Fruit fly (Drosophila melanogaster): ENCODE data around the gene Rpn13R.

Gene Rpn13R

DNA sequence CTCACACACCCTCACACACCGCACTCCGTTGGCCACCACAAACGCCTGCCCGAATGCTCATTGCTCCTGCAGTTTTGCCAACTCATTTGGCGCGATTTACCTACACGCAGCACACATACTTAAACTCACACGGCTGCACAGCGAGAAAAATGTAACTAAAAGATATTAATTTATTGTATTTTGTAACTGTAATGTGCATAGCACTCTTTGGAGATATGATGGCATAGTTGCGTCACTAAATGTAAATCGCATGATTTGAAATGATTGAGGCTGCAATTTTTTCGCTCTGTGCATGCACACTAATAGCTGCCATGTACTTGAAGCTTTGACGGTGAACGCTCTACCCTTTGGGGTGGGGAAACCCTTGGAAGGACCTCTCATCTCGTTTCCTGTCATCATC is 12.1 kb downstream of the Rpn13R start (continued):
- TF ChIP-seq prd (optimal IDR thresholded peaks at IDR 0.05) (no peak), prd (GFP tag; IDR thresholded peaks at IDR 0.05) (peak; percentile 52; the same call in 2 of the 3 replicates), CG15479 (GFP tag; optimal IDR thresholded peaks at IDR 0.05) (no peak), Bdp1 (GFP tag; optimal IDR thresholded peaks at IDR 0.05) (no peak), ab (GFP tag; optimal IDR thresholded peaks at IDR 0.05) (no peak), CG11456 (GFP tag; IDR thresholded peaks at IDR 0.05) (no peak), CG7745 (tag; optimal IDR thresholded peaks at IDR 0.05) (no peak), Lim3 (GFP tag; IDR thresholded peaks at IDR 0.05) (no peak), CG9727 (GFP tag; optimal IDR thresholded peaks at IDR 0.05) (peak; percentile 19), Pdp1 (GFP tag; optimal IDR thresholded peaks at IDR 0.05) (no peak), pita (GFP tag; optimal IDR thresholded peaks at IDR 0.05) (no peak), Stat92E (GFP tag; optimal IDR thresholded peaks at IDR 0.05) (no peak), Ets65A (GFP tag) (peak; percentile 73), jigr1 (GFP tag; IDR thresholded peaks at IDR 0.05) (no peak), kay (GFP tag; optimal IDR thresholded peaks at IDR 0.05) (no peak), CG33557 (GFP tag; optimal IDR thresholded peaks at IDR 0.05) (no peak), MBD-R2 (GFP tag; IDR thresholded peaks at IDR 0.05) (no peak), tgo (GFP tag; IDR thresholded peaks at IDR 0.05) (peak; percentile 50; the same call in 2 of the 3 replicates), fd3F (GFP tag; optimal IDR thresholded peaks at IDR 0.05) (no peak), CG18599 (GFP tag; optimal IDR thresholded peaks at IDR 0.05) (peak; percentile 71), CG32767 (GFP tag; IDR thresholded peaks at IDR 0.05) (no peak), CG7839 (tag; optimal IDR thresholded peaks at IDR 0.05) (peak; percentile 51), CG34224 (GFP tag; IDR thresholded peaks at IDR 0.05; ENCODE audit: partially characterized antibody) (no peak), salm (tag; optimal IDR thresholded peaks at IDR 0.05) (no peak), CG13775 (GFP tag; optimal IDR thresholded peaks at IDR 0.05) (no peak), Blimp-1 (GFP tag; optimal IDR thresholded peaks at IDR 0.05) (peak; percentile 26), hb (GFP tag; IDR thresholded peaks at IDR 0.05; ENCODE audit: partially characterized antibody) (no peak), CG4424 (GFP tag; optimal IDR thresholded peaks at IDR 0.05) (no peak), ci (GFP tag; IDR thresholded peaks at IDR 0.05) (peak; percentile 71; the same call in 2 of the 3 replicates), Sox102F (GFP tag; optimal IDR thresholded peaks at IDR 0.05) (peak; percentile 21), fd102C (GFP tag; optimal IDR thresholded peaks at IDR 0.05) (no peak), gem (tag; optimal IDR thresholded peaks at IDR 0.05) (peak; percentile 43), tin (GFP tag; optimal IDR thresholded peaks at IDR 0.05) (peak; percentile 18), CG14965 (GFP tag; optimal IDR thresholded peaks at IDR 0.05; ENCODE audit: borderline replicate concordance) (no peak), Dad (GFP tag; optimal IDR thresholded peaks at IDR 0.05) (no peak), Antp (GFP tag; optimal IDR thresholded peaks at IDR 0.05) (peak; percentile 19), CG13424 (tag; optimal IDR thresholded peaks at IDR 0.05) (peak; percentile 23), H15 (GFP tag; IDR thresholded peaks at IDR 0.05) (no peak), ac (GFP tag; optimal IDR thresholded peaks at IDR 0.05) (no peak), CG15696 (tag; optimal IDR thresholded peaks at IDR 0.05) (no peak), HLH3B (GFP tag; IDR thresholded peaks at IDR 0.05) (peak; percentile 50; the same call in 1 of the 2 replicates), row (GFP tag; IDR thresholded peaks at IDR 0.05) (peak; percentile 66), ase (GFP tag; IDR thresholded peaks at IDR 0.05) (peak; percentile 36; the same call in 1 of the 3 replicates), D19A (tag; optimal IDR thresholded peaks at IDR 0.05) (peak; percentile 20), bowl (GFP tag; IDR thresholded peaks at IDR 0.05) (no peak), Gug (GFP tag; IDR thresholded peaks at IDR 0.05) (peak; percentile 24; the same call in 1 of the 4 replicates), Meics (GFP tag; optimal IDR thresholded peaks at IDR 0.05) (peak; percentile 5), vvl (GFP tag; IDR thresholded peaks at IDR 0.05) (peak; percentile 50; the same call in 1 of the 2 replicates), CG14014 (GFP tag; IDR thresholded peaks at IDR 0.05) (peak; percentile 36; the same call in 1 of the 2 replicates), fu2 (GFP tag; optimal IDR thresholded peaks at IDR 0.05) (no peak), ttk (GFP tag; IDR thresholded peaks at IDR 0.05) (peak; percentile 43; the same call in 1 of the 2 replicates)
